Fruit fly (Drosophila melanogaster) whole organism, prepupa: ENCODE results near the gene scrib.

ENCODE experiments used
- Blimp-1 ChIP-seq: fragments of 200-800 bp; sonication (Bioruptor generic); optimal IDR thresholded peaks from 3 replicates; lab custom pipeline; 2017; ENCODE audit warnings: missing biosample characterization, missing genetic modification characterization, mild to moderate bottlenecking, moderate library complexity, missing genetic modification reagents
- CG10669 ChIP-seq: fragments of 200-800 bp; sonication (Bioruptor generic); optimal IDR thresholded peaks from 3 replicates; lab custom pipeline; 2018; ENCODE audit warnings: missing biosample characterization, mild to moderate bottlenecking, missing genetic modification characterization, moderate library complexity
- CG11762 ChIP-seq: fragments of 200-800 bp; sonication (Bioruptor generic); optimal IDR thresholded peaks from 3 replicates; lab custom pipeline; 2016; ENCODE audit warnings: missing biosample characterization, missing genetic modification characterization; ENCODE audit not compliant: insufficient read depth
- CG11902 ChIP-seq: fragments of 200-800 bp; sonication (Bioruptor generic); optimal IDR thresholded peaks from 3 replicates; lab custom pipeline; 2016; ENCODE audit warnings: missing biosample characterization, missing genetic modification characterization
- CG15336 ChIP-seq: fragments of 200-800 bp; sonication (Bioruptor generic); IDR thresholded peaks from 2 replicates; pipeline ENCODE4 v1.3.6; 2022; ENCODE audit warnings: missing biosample characterization, missing genetic modification characterization
- CG1621 ChIP-seq: fragments of 200-800 bp; sonication (Bioruptor generic); optimal IDR thresholded peaks from 3 replicates; lab custom pipeline; 2018; ENCODE audit warnings: missing biosample characterization, mild to moderate bottlenecking, missing genetic modification characterization
- CG31627 ChIP-seq: fragments of 200-800 bp; sonication (Bioruptor generic); optimal IDR thresholded peaks from 3 replicates; lab custom pipeline; 2016; ENCODE audit warnings: missing biosample characterization, missing genetic modification characterization
- CG32006 ChIP-seq: fragments of 200-800 bp; sonication (Bioruptor generic); optimal IDR thresholded peaks from 3 replicates; lab custom pipeline; 2017; ENCODE audit warnings: missing biosample characterization, mild to moderate bottlenecking, missing genetic modification characterization
- CG3919 ChIP-seq: fragments of 200-800 bp; sonication (Bioruptor generic); optimal IDR thresholded peaks from 3 replicates; lab custom pipeline; 2016; ENCODE audit warnings: missing biosample characterization, missing genetic modification characterization
- CG6163 ChIP-seq: fragments of 200-800 bp; sonication (Bioruptor generic); IDR thresholded peaks from 3 replicates; pipeline ENCODE4 v1.3.6; 2022; ENCODE audit warnings: missing biosample characterization, missing genetic modification characterization
- CG6276 ChIP-seq: fragments of 200-800 bp; sonication (Bioruptor generic); optimal IDR thresholded peaks from 2 replicates; lab custom pipeline; 2017; ENCODE audit warnings: missing biosample characterization, mild to moderate bottlenecking, missing genetic modification characterization
- CG6854 ChIP-seq: fragments of 200-800 bp; sonication (Bioruptor generic); optimal IDR thresholded peaks from 2 replicates; lab custom pipeline; 2017; ENCODE audit warnings: missing biosample characterization, mild to moderate bottlenecking, missing genetic modification characterization
- CG7368 ChIP-seq: fragments of 200-800 bp; sonication (Bioruptor generic); optimal IDR thresholded peaks from 3 replicates; lab custom pipeline; 2016; ENCODE audit warnings: missing biosample characterization, missing genetic modification characterization
- CG8119 ChIP-seq: fragments of 200-800 bp; sonication (Bioruptor generic); IDR thresholded peaks from 3 replicates; pipeline ENCODE4 v1.3.6; 2022; ENCODE audit warnings: missing biosample characterization, missing genetic modification characterization
- CG8319 ChIP-seq: fragments of 200-800 bp; sonication (Bioruptor generic); optimal IDR thresholded peaks from 3 replicates; lab custom pipeline; 2016; ENCODE audit warnings: missing biosample characterization, missing genetic modification characterization
- CG9139 ChIP-seq: fragments of 200-800 bp; sonication (Bioruptor generic); optimal IDR thresholded peaks from 3 replicates; lab custom pipeline; 2017; ENCODE audit warnings: missing biosample characterization, mild to moderate bottlenecking, missing genetic modification characterization
- Eip75B ChIP-seq: fragments of 200-800 bp; sonication (Bioruptor generic); optimal IDR thresholded peaks from 3 replicates; lab custom pipeline; 2016; ENCODE audit warnings: missing biosample characterization, missing genetic modification characterization
- Eip78C ChIP-seq: fragments of 200-800 bp; sonication (Bioruptor generic); peaks from one replicate; lab custom pipeline; 2016; ENCODE audit warnings: missing biosample characterization, missing genetic modification characterization
- Gug ChIP-seq: fragments of 200-800 bp; sonication (Bioruptor generic); IDR thresholded peaks from 2 replicates; pipeline ENCODE4 v1.3.6; 2022; ENCODE audit warnings: missing biosample characterization, missing genetic modification characterization
- Hr38 ChIP-seq: sonication (Bioruptor generic); optimal IDR thresholded peaks from 2 replicates; lab custom pipeline; 2016; ENCODE audit warnings: missing biosample characterization, missing genetic modification characterization
- Met ChIP-seq: fragments of 200-800 bp; sonication (Bioruptor generic); optimal IDR thresholded peaks from 3 replicates; lab custom pipeline; 2016; ENCODE audit warnings: missing biosample characterization, missing genetic modification characterization
- OdsH ChIP-seq: fragments of 200-800 bp; sonication (Bioruptor generic); optimal IDR thresholded peaks from 3 replicates; lab custom pipeline; 2016; ENCODE audit warnings: missing biosample characterization, missing genetic modification characterization
- Sox102F ChIP-seq: fragments of 200-800 bp; sonication (Bioruptor generic); optimal IDR thresholded peaks from 2 replicates; lab custom pipeline; 2016; ENCODE audit warnings: missing biosample characterization, mild to moderate bottlenecking, missing genetic modification characterization
- Sox14 ChIP-seq: fragments of 200-800 bp; sonication (Bioruptor generic); optimal IDR thresholded peaks from 3 replicates; lab custom pipeline; 2016; ENCODE audit warnings: missing biosample characterization, missing genetic modification characterization
- Sox15 ChIP-seq: fragments of 200-800 bp; sonication (Bioruptor generic); optimal IDR thresholded peaks from 3 replicates; lab custom pipeline; 2016; ENCODE audit warnings: missing biosample characterization, missing genetic modification characterization
- achi ChIP-seq: fragments of 200-800 bp; sonication (Bioruptor generic); optimal IDR thresholded peaks from 3 replicates; lab custom pipeline; 2016; ENCODE audit warnings: missing biosample characterization, missing genetic modification characterization
- cyc ChIP-seq: fragments of 200-800 bp; sonication (Bioruptor generic); optimal IDR thresholded peaks from 3 replicates; lab custom pipeline; 2016; ENCODE audit warnings: missing biosample characterization, missing genetic modification characterization
- dac ChIP-seq: fragments of 200-800 bp; sonication (Bioruptor generic); optimal IDR thresholded peaks from 2 replicates; lab custom pipeline; 2017; ENCODE audit warnings: missing biosample characterization, mild to moderate bottlenecking, missing genetic modification characterization
- eg ChIP-seq: fragments of 200-800 bp; sonication (Bioruptor generic); IDR thresholded peaks from 3 replicates; pipeline ENCODE4 v1.3.6; 2022; ENCODE audit warnings: missing biosample characterization, missing genetic modification characterization
- esn ChIP-seq: fragments of 200-800 bp; sonication (Bioruptor generic); optimal IDR thresholded peaks from 2 replicates; lab custom pipeline; 2016; ENCODE audit warnings: missing biosample characterization, mild to moderate bottlenecking, missing genetic modification characterization, moderate library complexity
- fd59A ChIP-seq: fragments of 200-800 bp; sonication (Bioruptor generic); optimal IDR thresholded peaks from 2 replicates; lab custom pipeline; 2017; ENCODE audit warnings: missing biosample characterization, mild to moderate bottlenecking, missing genetic modification characterization, missing genetic modification reagents
- fkh ChIP-seq: fragments of 200-800 bp; sonication (Bioruptor generic); optimal IDR thresholded peaks from 3 replicates; lab custom pipeline; 2017; ENCODE audit warnings: missing biosample characterization, mild to moderate bottlenecking, missing genetic modification characterization, moderate library complexity
- lz ChIP-seq: fragments of 200-800 bp; sonication (Bioruptor generic); optimal IDR thresholded peaks from 3 replicates; lab custom pipeline; 2016; ENCODE audit warnings: missing biosample characterization, missing genetic modification characterization
- salr ChIP-seq, 2 experiments: fragments of 200-800 bp; sonication (Bioruptor generic); optimal IDR thresholded peaks; 3 replicates each; lab custom pipeline; 2016 to 2018; ENCODE audit warnings: missing biosample characterization in 2 of 2, missing genetic modification characterization in 2 of 2, mild to moderate bottlenecking in 1 of 2
- spab ChIP-seq: fragments of 200-800 bp; sonication (Bioruptor generic); optimal IDR thresholded peaks from 2 replicates; lab custom pipeline; 2017; ENCODE audit warnings: missing biosample characterization, mild to moderate bottlenecking, missing genetic modification characterization, missing genetic modification reagents
- svp ChIP-seq: fragments of 200-800 bp; sonication (Bioruptor generic); peaks from one replicate; lab custom pipeline; 2016; ENCODE audit warnings: missing biosample characterization, missing genetic modification characterization
- vri ChIP-seq: fragments of 200-800 bp; sonication (Bioruptor generic); optimal IDR thresholded peaks from 3 replicates; lab custom pipeline; 2016; ENCODE audit warnings: missing biosample characterization, mild to moderate bottlenecking, missing genetic modification characterization

The scrib gene

DNA sequence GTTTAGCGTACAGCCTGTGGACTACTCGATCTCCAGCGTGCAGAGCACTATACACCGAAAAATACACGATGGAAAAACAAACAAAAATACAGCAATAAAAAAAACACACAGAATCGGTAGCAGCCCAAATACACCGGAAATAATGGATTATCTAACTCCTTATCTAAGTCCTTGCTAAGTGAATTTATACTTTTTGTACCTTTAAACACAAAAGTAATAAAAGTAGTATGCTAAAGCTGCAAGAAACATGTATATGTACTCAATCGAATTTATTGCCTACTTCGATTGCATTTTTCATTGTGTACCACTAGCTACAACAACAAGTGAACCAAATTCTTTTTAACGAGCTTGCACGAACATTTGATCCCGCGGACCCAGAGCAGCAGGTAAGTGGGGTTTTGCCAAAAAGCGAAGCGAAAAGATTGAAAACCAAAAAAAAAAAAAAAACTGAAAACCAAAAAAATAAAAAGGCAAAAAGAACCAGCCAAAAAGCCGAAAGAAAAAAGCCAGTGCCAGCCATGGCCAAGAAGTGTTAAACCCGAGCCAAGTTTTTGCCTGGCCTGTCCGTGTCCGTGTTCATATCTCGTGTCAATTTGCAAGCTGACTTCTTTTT is 14.0 kb upstream of the scrib start (continued):
- peak; percentile 97 for TF ChIP-seq lz
- TF ChIP-seq Blimp-1 = peak; percentile 90
- peak; percentile 96 for TF ChIP-seq Sox14 (GFP tag; lab: Kevin White, UChicago)
- peak; percentile 99 for TF ChIP-seq svp
- TF ChIP-seq CG8319 (GFP tag; lab: Kevin White, UChicago) = peak; percentile 88
- TF ChIP-seq OdsH (GFP tag; lab: Kevin White, UChicago) = peak; percentile 94
- peak; percentile 60 for TF ChIP-seq CG9139 (GFP tag; lab: Kevin White, UChicago)
- TF ChIP-seq fd59A = peak; percentile 82
- TF ChIP-seq Sox15 = peak; percentile 83
- peak; percentile 95 for TF ChIP-seq Eip75B (GFP tag; lab: Kevin White, UChicago)
- peak; percentile 98 for TF ChIP-seq esn (GFP tag; lab: Kevin White, UChicago)
- TF ChIP-seq CG10669 = peak; percentile 84
- TF ChIP-seq, all 60 proteins: peak for 58

DNA sequence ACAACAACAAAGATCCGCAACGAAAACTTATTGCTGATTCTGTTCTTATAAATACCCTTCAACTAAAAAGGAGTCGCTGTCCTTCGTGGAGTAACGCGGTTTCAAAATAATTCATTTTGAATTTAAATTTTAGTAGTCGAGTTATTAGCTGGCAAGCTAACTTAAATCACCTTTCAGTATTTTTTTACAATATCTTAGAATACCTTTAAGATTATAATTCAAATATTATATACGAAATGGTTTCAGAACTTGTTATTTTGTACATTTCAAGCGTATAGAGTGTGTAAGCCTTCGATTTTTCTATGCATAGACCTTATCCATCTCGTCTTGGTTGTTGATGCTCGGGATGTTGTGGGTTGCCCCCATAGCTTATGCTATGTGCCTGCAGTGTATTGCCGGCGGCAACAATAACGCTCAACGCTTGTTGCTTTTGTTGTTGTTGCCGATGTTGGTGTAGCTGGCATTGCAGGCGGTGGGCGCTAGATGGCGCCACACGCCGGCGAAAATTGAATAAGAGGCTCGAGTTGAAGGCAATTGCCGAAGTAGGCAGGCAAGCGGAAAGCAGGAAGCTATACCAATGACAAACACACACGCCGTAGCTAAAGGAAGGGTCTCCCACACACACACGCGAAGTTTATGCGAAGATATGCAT is 6.7 kb upstream of the scrib start:
- TF ChIP-seq CG3919 (GFP tag; lab: Kevin White, UChicago) (no peak), CG6276 (GFP tag; lab: Kevin White, UChicago) (no peak), Sox102F (GFP tag; lab: Kevin White, UChicago) (no peak), svp (no peak), CG7368 (GFP tag; lab: Kevin White, UChicago) (no peak), CG8119 (0 out of 3 replicates have a peak, but pooled peaks have one; percentile 29), CG11762 (GFP tag; lab: Kevin White, UChicago) (no peak), CG1621 (tag; lab: Kevin White, UChicago) (no peak), CG6854 (GFP tag; lab: Kevin White, UChicago) (no peak), dac (GFP tag; lab: Kevin White, UChicago) (no peak), CG32006 (GFP tag; lab: Kevin White, UChicago) (peak; percentile 35), Gug (GFP tag; lab: Robert Waterston, UW) (no peak), CG11902 (no peak), CG6163 (GFP tag; lab: Robert Waterston, UW) (0 out of 3 replicates have a peak, but pooled peaks have one; percentile 7), achi (GFP tag; lab: Kevin White, UChicago) (peak; percentile 18), CG10669 (peak; percentile 29), fkh (no peak), CG15336 (no peak), cyc (GFP tag; lab: Kevin White, UChicago) (no peak), esn (GFP tag; lab: Kevin White, UChicago) (no peak), spab (GFP tag; lab: Kevin White, UChicago) (no peak), salr (GFP tag; optimal IDR thresholded peaks at IDR 0.05; lab: Kevin White, UChicago) (no peak), Eip78C (GFP tag; lab: Kevin White, UChicago) (peak; percentile 72)

DNA sequence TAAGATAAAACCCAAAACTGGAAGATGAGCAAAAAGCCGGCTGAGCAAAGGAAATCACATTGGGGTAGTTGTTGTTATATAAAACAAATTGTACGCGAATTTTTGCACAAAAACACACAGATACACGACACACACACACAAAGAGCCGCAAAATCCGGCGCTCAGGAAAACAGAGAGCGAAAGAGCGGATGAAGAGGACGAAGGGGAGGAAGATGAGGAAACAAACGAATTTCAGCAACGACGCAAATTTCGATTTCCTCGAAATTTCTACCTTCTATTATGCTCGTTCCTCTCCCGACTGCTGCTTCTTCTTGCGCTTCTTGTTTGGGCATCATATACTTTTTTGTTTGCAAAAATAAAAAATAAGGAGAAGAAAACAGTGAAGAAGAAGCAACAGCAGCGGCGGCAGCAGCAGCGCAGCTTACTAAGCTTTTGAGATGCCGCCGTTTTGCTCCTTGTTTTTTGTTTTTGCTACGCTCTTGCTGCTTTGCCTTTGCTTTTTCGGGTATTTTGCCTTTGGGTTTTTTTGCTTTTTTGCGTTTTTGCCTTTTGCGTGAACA is 2.1 kb upstream of the scrib start:
- TF ChIP-seq Hr38 (GFP tag; lab: Kevin White, UChicago) = no peak
- TF ChIP-seq vri (GFP tag; lab: Kevin White, UChicago) = no peak
- TF ChIP-seq CG6854 (GFP tag; lab: Kevin White, UChicago) = peak; percentile 27
- TF ChIP-seq CG31627 = no peak
- no peak for TF ChIP-seq CG8319 (GFP tag; lab: Kevin White, UChicago)
- no peak for TF ChIP-seq svp
- peak; percentile 34 for TF ChIP-seq Eip78C (GFP tag; lab: Kevin White, UChicago)
- no peak for TF ChIP-seq Met (GFP tag; lab: Kevin White, UChicago)
- 0 out of 3 replicates have a peak, but pooled peaks have one; percentile 34 for TF ChIP-seq eg (GFP tag; lab: Robert Waterston, UW)
- no peak for TF ChIP-seq spab (GFP tag; lab: Kevin White, UChicago)
